Worm (Caenorhabditis elegans) whole organism, late embryonic: ENCODE data around the gene col-75.

Source experiments
- C38D4.7 ChIP-seq: fragments of 200-800 bp; sonication (Bioruptor generic); optimal IDR thresholded peaks from 2 replicates; lab custom pipeline; 2018; ENCODE audit warnings: mild to moderate bottlenecking, missing genetic modification characterization, moderate library complexity, missing compliant biosample characterization
- ama-1 ChIP-seq: fragments of 150-350 bp; optimal IDR thresholded peaks from 2 replicates; lab custom pipeline; 2014
- ceh-48 ChIP-seq: sonication (generic microtip); optimal IDR thresholded peaks from 2 replicates; lab custom pipeline; 2016; ENCODE audit warnings: missing genetic modification characterization, inconsistent platforms, missing compliant biosample characterization
- ceh-6 ChIP-seq: fragments of 200-800 bp; sonication (Bioruptor generic); optimal IDR thresholded peaks from 2 replicates; lab custom pipeline; 2018; ENCODE audit warnings: mild to moderate bottlenecking, missing genetic modification characterization, missing compliant biosample characterization
- ceh-9 ChIP-seq: sonication (generic microtip); optimal IDR thresholded peaks from 2 replicates; lab custom pipeline; 2016; ENCODE audit warnings: mild to moderate bottlenecking, missing genetic modification characterization, inconsistent platforms, missing compliant biosample characterization
- dmd-4 ChIP-seq: sonication (generic microtip); optimal IDR thresholded peaks from 2 replicates; lab custom pipeline; 2016; ENCODE audit warnings: borderline replicate concordance, missing genetic modification characterization, missing compliant biosample characterization
- nfya-1 ChIP-seq: sonication (generic microtip); optimal IDR thresholded peaks from 2 replicates; lab custom pipeline; 2017; ENCODE audit warnings: missing genetic modification characterization, mild to moderate bottlenecking, missing compliant biosample characterization, antibody characterized with exemption, moderate library complexity
- nhr-11 ChIP-seq: fragments of 150-350 bp; optimal IDR thresholded peaks from 2 replicates; lab custom pipeline; 2014; ENCODE audit warnings: missing biosample characterization, missing genetic modification characterization
- odd-2 ChIP-seq: sonication (generic microtip); optimal IDR thresholded peaks from 2 replicates; lab custom pipeline; 2017; ENCODE audit warnings: antibody characterized with exemption, mild to moderate bottlenecking, missing genetic modification characterization, missing compliant biosample characterization
- pha-2 ChIP-seq: sonication (generic microtip); optimal IDR thresholded peaks from 2 replicates; lab custom pipeline; 2017; ENCODE audit warnings: mild to moderate bottlenecking, missing genetic modification characterization, missing compliant biosample characterization
- pha-4 ChIP-seq: fragments of 150-350 bp; optimal IDR thresholded peaks from 2 replicates; lab custom pipeline; 2018; ENCODE audit warnings: missing biosample characterization, missing genetic modification reagents, missing genetic modification characterization
- rnt-1 ChIP-seq: sonication (generic microtip); optimal IDR thresholded peaks from 2 replicates; lab custom pipeline; 2016; ENCODE audit warnings: missing genetic modification characterization, missing compliant biosample characterization
- unc-55 ChIP-seq: sonication (generic microtip); optimal IDR thresholded peaks from 2 replicates; lab custom pipeline; 2017; ENCODE audit warnings: missing biosample characterization, missing genetic modification reagents, missing genetic modification characterization

- no peak for TF ChIP-seq ceh-6 (GFP tag; lab: Kevin White, UChicago)
- no peak for TF ChIP-seq nhr-11 (tag; lab: Kevin White, UChicago)
- TF ChIP-seq ceh-48 (tag; lab: Kevin White, UChicago): no peak
- no peak for TF ChIP-seq C38D4.7 (GFP tag; lab: Kevin White, UChicago)
- no peak for TF ChIP-seq pha-4 (tag; lab: Kevin White, UChicago)
- TF ChIP-seq dmd-4 (tag; lab: Kevin White, UChicago): no peak
- TF ChIP-seq unc-55 (GFP tag; lab: Kevin White, UChicago): no peak
- no peak for TF ChIP-seq odd-2
- no peak for TF ChIP-seq rnt-1 (tag; lab: Kevin White, UChicago)
- no peak for TF ChIP-seq nfya-1 (tag; lab: Kevin White, UChicago)
- no peak for TF ChIP-seq ama-1 (lab: Kevin White, UChicago)
- TF ChIP-seq pha-2 (tag; lab: Kevin White, UChicago): no peak
- TF ChIP-seq ceh-9 (tag; lab: Kevin White, UChicago): no peak
These were observed 22.9 kb upstream of the col-75 start, which contains the start of gene T25D10.1 for ce11 chrII:6403233-6403632.
